Worm (Caenorhabditis elegans) whole organism, midembryonic: ENCODE data around the gene nxf-1.

ENCODE experiments used
- cog-1 ChIP-seq: sonication (generic microtip); optimal IDR thresholded peaks from 2 replicates; lab custom pipeline; 2016; ENCODE audit warnings: missing genetic modification characterization, missing compliant biosample characterization
- flt-1 ChIP-seq: fragments of 200-800 bp; sonication (Bioruptor generic); IDR thresholded peaks from 2 replicates; pipeline ENCODE4 v1.3.6; 2022; ENCODE audit warnings: missing genetic modification characterization, missing compliant biosample characterization
- klf-2 ChIP-seq: fragments of 200-800 bp; sonication (Bioruptor generic); conservative IDR thresholded peaks from 2 replicates; pipeline ENCODE4 v1.3.6; 2022; ENCODE audit warnings: missing genetic modification reagents, missing genetic modification characterization, missing compliant biosample characterization
- med-1 ChIP-seq: sonication (generic microtip); optimal IDR thresholded peaks from 2 replicates; lab custom pipeline; 2017; ENCODE audit warnings: missing genetic modification characterization, mild to moderate bottlenecking, missing compliant biosample characterization, antibody characterized with exemption, missing genetic modification reagents; ENCODE audit not compliant: insufficient read depth
- ref-1 ChIP-seq: fragments of 200-800 bp; sonication (Bioruptor generic); conservative IDR thresholded peaks from 2 replicates; pipeline ENCODE4 v1.3.6; 2022; ENCODE audit warnings: missing genetic modification reagents, missing genetic modification characterization, missing compliant biosample characterization
- tab-1 ChIP-seq: fragments of 200-800 bp; sonication (Bioruptor generic); IDR thresholded peaks from 2 replicates; pipeline ENCODE4 v1.3.6; 2022; ENCODE audit warnings: missing genetic modification characterization, missing compliant biosample characterization
- ztf-23 ChIP-seq: fragments of 200-800 bp; sonication (Bioruptor generic); IDR thresholded peaks from 2 replicates; pipeline ENCODE4 v1.3.6; 2022; ENCODE audit warnings: missing genetic modification reagents, missing genetic modification characterization, missing compliant biosample characterization
- ztf-29 ChIP-seq: fragments of 200-800 bp; sonication (Bioruptor generic); IDR thresholded peaks from 2 replicates; pipeline ENCODE4 v1.3.6; 2022; ENCODE audit warnings: missing genetic modification reagents, missing genetic modification characterization, missing compliant biosample characterization

ce11 chrV:14421325-14421724, 6.5 kb upstream of the nxf-1 start, which contains the start of gene dhs-22:
- TF ChIP-seq tab-1 (GFP tag; lab: Robert Waterston, UW) (no peak), flt-1 (GFP tag; lab: Robert Waterston, UW) (no peak), ztf-23 (no peak), med-1 (no peak), cog-1 (tag; lab: Kevin White, UChicago) (no peak), ref-1 (GFP tag; lab: Robert Waterston, UW) (no peak), ztf-29 (GFP tag; lab: Robert Waterston, UW) (no peak), klf-2 (GFP tag; lab: Robert Waterston, UW) (no peak)
